Worm (Caenorhabditis elegans) whole organism, L2 larva: Measurements from ENCODE around the gene nex-4.

Experiments
- C34F6.9 ChIP-seq: fragments of 150-350 bp; optimal IDR thresholded peaks from 2 replicates; lab custom pipeline; 2014; ENCODE audit warnings: missing biosample characterization, missing genetic modification characterization
- F13H6.1 ChIP-seq: sonication (generic microtip); optimal IDR thresholded peaks from 2 replicates; lab custom pipeline; 2016; ENCODE audit warnings: missing genetic modification characterization, missing compliant biosample characterization
- R02D3.7 ChIP-seq: fragments of 150-350 bp; optimal IDR thresholded peaks from 2 replicates; lab custom pipeline; 2014; ENCODE audit warnings: missing biosample characterization, missing genetic modification characterization
- Y55F3AM.14 ChIP-seq: fragments of 200-800 bp; sonication (Bioruptor generic); optimal IDR thresholded peaks from 2 replicates; lab custom pipeline; 2018; ENCODE audit warnings: mild to moderate bottlenecking, missing genetic modification characterization, missing compliant biosample characterization
- aly-2 ChIP-seq: fragments of 150-350 bp; optimal IDR thresholded peaks from 2 replicates; lab custom pipeline; 2014; ENCODE audit warnings: missing biosample characterization, missing genetic modification characterization
- ama-1 ChIP-seq: fragments of 150-350 bp; optimal IDR thresholded peaks from 2 replicates; lab custom pipeline; 2018; ENCODE audit warnings: inconsistent platforms
- blmp-1 ChIP-seq: sonication (generic microtip); optimal IDR thresholded peaks from 2 replicates; lab custom pipeline; 2017; ENCODE audit warnings: missing genetic modification characterization, mild to moderate bottlenecking, missing compliant biosample characterization, antibody characterized with exemption, moderate library complexity; ENCODE audit not compliant: insufficient read depth
- ceh-16 ChIP-seq: fragments of 150-350 bp; optimal IDR thresholded peaks from 2 replicates; lab custom pipeline; 2014; ENCODE audit warnings: missing biosample characterization, missing genetic modification characterization
- ceh-82 ChIP-seq: fragments of 150-350 bp; optimal IDR thresholded peaks from 2 replicates; lab custom pipeline; 2014; ENCODE audit warnings: missing biosample characterization, missing genetic modification characterization
- crh-2 ChIP-seq: sonication (generic microtip); optimal IDR thresholded peaks from 2 replicates; lab custom pipeline; 2017; ENCODE audit warnings: missing biosample characterization, missing genetic modification characterization
- dmd-4 ChIP-seq: sonication (generic microtip); optimal IDR thresholded peaks from 2 replicates; lab custom pipeline; 2017; ENCODE audit warnings: missing biosample characterization, missing genetic modification characterization
- egl-27 ChIP-seq: sonication (generic microtip); optimal IDR thresholded peaks from 3 replicates; lab custom pipeline; 2017; ENCODE audit warnings: missing biosample characterization, missing genetic modification reagents, missing genetic modification characterization
- elt-1 ChIP-seq: fragments of 150-350 bp; optimal IDR thresholded peaks from 2 replicates; lab custom pipeline; 2014; ENCODE audit warnings: missing biosample characterization, missing genetic modification characterization
- elt-3 ChIP-seq: sonication (generic microtip); optimal IDR thresholded peaks from 2 replicates; lab custom pipeline; 2017; ENCODE audit warnings: missing biosample characterization, missing genetic modification characterization
- fos-1 ChIP-seq: fragments of 150-350 bp; optimal IDR thresholded peaks from 2 replicates; lab custom pipeline; 2014; ENCODE audit warnings: missing biosample characterization, missing genetic modification characterization
- gmeb-1 ChIP-seq: fragments of 150-350 bp; optimal IDR thresholded peaks from 2 replicates; lab custom pipeline; 2014; ENCODE audit warnings: missing biosample characterization, missing genetic modification characterization
- lin-11 ChIP-seq: fragments of 150-350 bp; sonication (generic microtip); optimal IDR thresholded peaks from 2 replicates; lab custom pipeline; 2014; ENCODE audit warnings: missing biosample characterization, missing genetic modification characterization, inconsistent platforms, mixed read lengths
- lin-13 ChIP-seq: fragments of 150-350 bp; optimal IDR thresholded peaks from 2 replicates; lab custom pipeline; 2014; ENCODE audit warnings: missing biosample characterization, missing genetic modification reagents, missing genetic modification characterization
- lin-39 ChIP-seq: fragments of 150-350 bp; optimal IDR thresholded peaks from 2 replicates; lab custom pipeline; 2014; ENCODE audit warnings: missing biosample characterization, missing genetic modification reagents, missing genetic modification characterization
- lsy-2 ChIP-seq, 2 experiments: fragments of 150-350 bp in 1 of 2; sonication (generic microtip) in 1 of 2; optimal IDR thresholded peaks; 2 replicates each; lab custom pipeline; 2014 to 2017; ENCODE audit warnings: missing biosample characterization in 2 of 2, missing genetic modification characterization in 2 of 2
- mbf-1 ChIP-seq: sonication (generic microtip); optimal IDR thresholded peaks from 2 replicates; lab custom pipeline; 2017; ENCODE audit warnings: missing biosample characterization, missing genetic modification characterization
- mdl-1 ChIP-seq, 2 experiments: fragments of 150-350 bp in 1 of 2; sonication (generic microtip) in 1 of 2; optimal IDR thresholded peaks; 2 replicates each; lab custom pipeline; 2017; ENCODE audit warnings: missing biosample characterization in 2 of 2, missing genetic modification characterization in 2 of 2
- nhr-10 ChIP-seq: sonication (generic microtip); optimal IDR thresholded peaks from 2 replicates; lab custom pipeline; 2017; ENCODE audit warnings: missing biosample characterization, missing genetic modification characterization
- nhr-11 ChIP-seq: fragments of 150-350 bp; optimal IDR thresholded peaks from 2 replicates; lab custom pipeline; 2014; ENCODE audit warnings: missing biosample characterization, missing genetic modification characterization
- nhr-129 ChIP-seq: fragments of 150-350 bp; optimal IDR thresholded peaks from 2 replicates; lab custom pipeline; 2014; ENCODE audit warnings: missing biosample characterization, missing genetic modification characterization
- nhr-21 ChIP-seq: fragments of 150-350 bp; optimal IDR thresholded peaks from 2 replicates; lab custom pipeline; 2014; ENCODE audit warnings: missing biosample characterization, missing genetic modification characterization
- nhr-23 ChIP-seq: fragments of 150-350 bp; optimal IDR thresholded peaks from 2 replicates; lab custom pipeline; 2014; ENCODE audit warnings: missing biosample characterization, missing genetic modification reagents, missing genetic modification characterization
- nhr-237 ChIP-seq: fragments of 150-350 bp; optimal IDR thresholded peaks from 2 replicates; lab custom pipeline; 2014; ENCODE audit warnings: missing biosample characterization, missing genetic modification characterization
- nhr-25 ChIP-seq: fragments of 150-350 bp; sonication (generic microtip); optimal IDR thresholded peaks from 3 replicates; lab custom pipeline; 2014; ENCODE audit warnings: missing biosample characterization, missing genetic modification characterization
- nhr-6 ChIP-seq: fragments of 150-350 bp; optimal IDR thresholded peaks from 2 replicates; lab custom pipeline; 2014; ENCODE audit warnings: missing biosample characterization, missing genetic modification characterization
- peb-1 ChIP-seq: fragments of 150-350 bp; optimal IDR thresholded peaks from 2 replicates; lab custom pipeline; 2014; ENCODE audit warnings: missing biosample characterization, missing genetic modification characterization
- skn-1 ChIP-seq: sonication (generic microtip); optimal IDR thresholded peaks from 2 replicates; lab custom pipeline; 2017; ENCODE audit warnings: missing biosample characterization, missing genetic modification characterization
- sma-3 ChIP-seq: sonication (generic microtip); optimal IDR thresholded peaks from 2 replicates; lab custom pipeline; 2016; ENCODE audit warnings: missing genetic modification reagents, missing genetic modification characterization, missing compliant biosample characterization
- sma-9 ChIP-seq, 2 experiments: fragments of 150-350 bp in 1 of 2; sonication (generic microtip) in 1 of 2; optimal IDR thresholded peaks; 2 replicates each; lab custom pipeline; 2014 to 2016; ENCODE audit warnings: missing genetic modification characterization in 2 of 2, mild to moderate bottlenecking in 1 of 2, missing biosample characterization in 1 of 2, missing compliant biosample characterization in 1 of 2, missing genetic modification reagents in 1 of 2, moderate library complexity in 1 of 2
- snpc-4 ChIP-seq: fragments of 150-350 bp; optimal IDR thresholded peaks from 2 replicates; lab custom pipeline; 2014; ENCODE audit warnings: missing biosample characterization, missing genetic modification characterization
- unc-39 ChIP-seq: fragments of 150-350 bp; optimal IDR thresholded peaks from 2 replicates; lab custom pipeline; 2014; ENCODE audit warnings: missing biosample characterization, missing genetic modification characterization
- unc-55 ChIP-seq: fragments of 150-350 bp; sonication (generic microtip); optimal IDR thresholded peaks from 3 replicates; lab custom pipeline; 2014; ENCODE audit warnings: missing biosample characterization, missing genetic modification reagents, missing genetic modification characterization
- unc-62 ChIP-seq: fragments of 150-350 bp; optimal IDR thresholded peaks from 2 replicates; lab custom pipeline; 2014; ENCODE audit warnings: missing biosample characterization, missing genetic modification reagents, missing genetic modification characterization
- ztf-1 ChIP-seq: fragments of 200-800 bp; sonication (Bioruptor generic); conservative IDR thresholded peaks from 2 replicates; pipeline ENCODE4 v1.3.6; 2022; ENCODE audit warnings: missing genetic modification characterization, missing compliant biosample characterization
- ztf-11 ChIP-seq: sonication (generic microtip); optimal IDR thresholded peaks from 2 replicates; lab custom pipeline; 2017; ENCODE audit warnings: missing biosample characterization, missing genetic modification characterization
- ztf-4 ChIP-seq: fragments of 150-350 bp; optimal IDR thresholded peaks from 2 replicates; lab custom pipeline; 2014; ENCODE audit warnings: missing biosample characterization, missing genetic modification characterization

The nex-4 gene

ce11 chrV:4851138-4851537, at the start of gene nex-4:
Gene nex-4 (plus strand): TSS chrV:4851438.
- TF ChIP-seq ceh-16 (tag; lab: Kevin White, UChicago) (no peak), snpc-4 (no peak), ztf-4 (tag; lab: Kevin White, UChicago) (no peak), Y55F3AM.14 (no peak), nhr-6 (tag; lab: Kevin White, UChicago) (no peak), nhr-10 (tag; lab: Kevin White, UChicago) (no peak), C34F6.9 (no peak), fos-1 (tag; lab: Kevin White, UChicago) (no peak), nhr-23 (no peak), ztf-1 (no peak), skn-1 (no peak), dmd-4 (tag; lab: Kevin White, UChicago) (no peak)

DNA sequence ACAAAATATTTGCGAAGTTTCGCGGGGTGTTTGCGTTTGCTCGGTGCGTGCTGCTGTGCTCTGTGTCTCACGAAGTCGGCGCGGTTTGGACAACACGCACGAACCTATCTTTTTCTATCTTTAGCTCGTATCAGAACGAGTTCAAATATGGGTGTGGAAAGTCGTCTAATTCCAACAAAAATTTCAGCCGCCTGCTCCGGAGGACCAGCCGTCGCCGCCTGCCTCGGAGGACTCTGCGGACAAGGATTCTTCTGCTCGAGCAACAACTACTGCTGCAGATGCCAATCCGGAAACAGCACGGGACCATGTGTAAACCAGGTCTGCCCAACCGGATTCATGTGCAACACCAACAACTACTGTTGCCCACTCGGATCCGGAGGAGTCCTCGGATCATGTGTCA, 49.3 kb upstream of the nex-4 start:
- TF ChIP-seq nhr-129 (tag; lab: Kevin White, UChicago) (no peak), F13H6.1 (tag; lab: Kevin White, UChicago) (no peak), ztf-4 (tag; lab: Kevin White, UChicago) (no peak), nhr-237 (tag; lab: Kevin White, UChicago) (no peak), aly-2 (tag; lab: Kevin White, UChicago) (no peak), dmd-4 (tag; lab: Kevin White, UChicago) (no peak), sma-3 (no peak), lin-39 (tag; lab: Kevin White, UChicago) (no peak), elt-1 (tag; lab: Kevin White, UChicago) (no peak), ztf-1 (no peak), nhr-11 (tag; lab: Kevin White, UChicago) (no peak), nhr-21 (tag; lab: Kevin White, UChicago) (no peak), unc-39 (no peak), nhr-10 (tag; lab: Kevin White, UChicago) (no peak), egl-27 (tag; lab: Kevin White, UChicago) (no peak), crh-2 (tag; lab: Kevin White, UChicago) (no peak), peb-1 (tag; lab: Kevin White, UChicago) (no peak), gmeb-1 (tag; lab: Kevin White, UChicago) (no peak), C34F6.9 (no peak), Y55F3AM.14 (no peak)
- TF ChIP-seq, all 48 proteins: peak for 0

DNA sequence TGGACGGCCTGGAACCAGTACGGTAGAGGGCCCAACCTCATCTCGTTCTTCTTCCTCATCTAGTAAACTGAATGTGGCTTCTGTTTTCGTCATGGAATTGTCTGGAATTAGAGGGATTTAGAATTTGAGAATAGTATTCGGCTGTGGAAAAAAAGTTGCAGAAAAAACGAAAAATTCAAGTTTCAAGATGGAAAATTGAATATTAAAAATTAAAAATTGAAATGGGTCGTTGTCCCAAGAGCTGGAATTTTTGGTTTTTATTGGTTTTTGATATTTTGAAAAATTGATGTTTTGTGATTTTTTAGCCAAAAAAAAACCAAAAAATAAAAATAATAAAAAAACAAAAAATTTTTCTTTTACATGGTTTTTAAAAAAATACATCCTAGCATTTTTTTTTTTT, 45.4 kb upstream of the nex-4 start, which contains the start of gene R02F11.3:
R02F11.3 (minus strand) TSS at position 101 of the 400 bp plus-strand sequence.
- TF ChIP-seq F13H6.1 (tag; lab: Kevin White, UChicago): no peak
- TF ChIP-seq mdl-1 (tag; optimal IDR thresholded peaks at IDR 0.05; lab: Kevin White, UChicago): no peak
- TF ChIP-seq gmeb-1 (tag; lab: Kevin White, UChicago): no peak
- TF ChIP-seq unc-39: no peak
- no peak for TF ChIP-seq elt-1 (tag; lab: Kevin White, UChicago)
- TF ChIP-seq lin-11: no peak
- no peak for TF ChIP-seq sma-9 (GFP tag; optimal IDR thresholded peaks at IDR 0.05; lab: Kevin White, UChicago)
- no peak for TF ChIP-seq sma-9 (tag; optimal IDR thresholded peaks at IDR 0.05; lab: Kevin White, UChicago)
- TF ChIP-seq ztf-4 (tag; lab: Kevin White, UChicago): no peak
- no peak for TF ChIP-seq nhr-10 (tag; lab: Kevin White, UChicago)
- no peak for TF ChIP-seq ceh-82 (tag; lab: Kevin White, UChicago)
- no peak for TF ChIP-seq snpc-4
- TF ChIP-seq nhr-129 (tag; lab: Kevin White, UChicago): no peak
- no peak for TF ChIP-seq blmp-1

DNA sequence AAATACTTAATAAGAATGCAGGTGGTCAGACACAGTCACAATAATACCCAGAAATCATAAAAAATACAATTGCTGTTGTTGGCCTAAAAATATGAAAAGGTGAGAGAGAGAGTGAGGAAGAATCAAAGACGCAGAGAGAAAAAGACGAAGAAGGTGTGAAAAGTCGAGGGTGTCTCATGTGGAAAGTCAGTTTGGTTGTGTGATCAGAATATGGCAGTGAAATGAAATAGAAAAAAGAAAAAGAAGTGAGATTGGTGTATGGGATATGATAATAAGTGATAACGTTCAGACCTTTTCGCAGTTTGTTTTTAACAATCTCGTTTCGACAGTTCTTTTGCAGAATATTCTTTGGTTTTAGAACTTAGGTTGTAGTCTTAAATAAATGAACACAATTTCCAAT, 44.4 kb upstream of the nex-4 start:
- peak; percentile 1 for TF ChIP-seq blmp-1
- no peak for TF ChIP-seq nhr-23
- peak; percentile 22 for TF ChIP-seq ztf-4 (tag; lab: Kevin White, UChicago)

ce11 chrV:4810653-4811052, 40.6 kb upstream of the nex-4 start:
- peak; percentile 67 for TF ChIP-seq nhr-129 (tag; lab: Kevin White, UChicago)
- TF ChIP-seq ztf-11 (tag; lab: Kevin White, UChicago): no peak
- TF ChIP-seq peb-1 (tag; lab: Kevin White, UChicago): no peak
- TF ChIP-seq Y55F3AM.14: peak; percentile 31
- no peak for TF ChIP-seq fos-1 (tag; lab: Kevin White, UChicago)
- TF ChIP-seq skn-1: no peak
- no peak for TF ChIP-seq nhr-25
- peak; percentile 76 for TF ChIP-seq C34F6.9
- TF ChIP-seq mdl-1 (tag; optimal IDR thresholded peaks at IDR 0.05; lab: Kevin White, UChicago): no peak
- no peak for TF ChIP-seq nhr-21 (tag; lab: Kevin White, UChicago)
- TF ChIP-seq lin-11: peak; percentile 41
- TF ChIP-seq snpc-4: no peak
- no peak for TF ChIP-seq unc-39
- TF ChIP-seq unc-62 (GFP tag; lab: Kevin White, UChicago): no peak
- TF ChIP-seq crh-2 (tag; lab: Kevin White, UChicago): peak; percentile 8
- no peak for TF ChIP-seq blmp-1
- no peak for TF ChIP-seq elt-3 (tag; lab: Kevin White, UChicago)
- no peak for TF ChIP-seq nhr-10 (tag; lab: Kevin White, UChicago)
- TF ChIP-seq lin-13: peak; percentile 48
- no peak for TF ChIP-seq ztf-1
- TF ChIP-seq R02D3.7: no peak
- peak in 1 of 2 experiments; percentile 55 for TF ChIP-seq lsy-2 (tag; optimal IDR thresholded peaks at IDR 0.05; lab: Kevin White, UChicago)
- no peak for TF ChIP-seq mbf-1 (tag; lab: Kevin White, UChicago)
- TF ChIP-seq lin-39 (tag; lab: Kevin White, UChicago): no peak
- TF ChIP-seq F13H6.1 (tag; lab: Kevin White, UChicago): peak; percentile 49
- no peak for TF ChIP-seq elt-1 (tag; lab: Kevin White, UChicago)
- TF ChIP-seq unc-55: peak; percentile 81
- no peak for TF ChIP-seq egl-27 (tag; lab: Kevin White, UChicago)
- no peak for TF ChIP-seq nhr-11 (tag; lab: Kevin White, UChicago)
- TF ChIP-seq gmeb-1 (tag; lab: Kevin White, UChicago): no peak
- TF ChIP-seq ama-1: no peak
